Worm (Caenorhabditis elegans): ENCODE data around the gene C50H2.7.

The C50H2.7 gene

ce11 chrV:9970119-9970518 lies 47.5 kb downstream of the C50H2.7 start (continued):
- TF ChIP-seq C04F5.9 (tag; optimal IDR thresholded peaks at IDR 0.05) (peak; percentile 22), nhr-71 (tag; optimal IDR thresholded peaks at IDR 0.05) (peak; percentile 75), lin-39 (tag; optimal IDR thresholded peaks at IDR 0.05) (no peak), sox-4 (tag; optimal IDR thresholded peaks at IDR 0.05) (no peak), unc-62 (GFP tag; optimal IDR thresholded peaks at IDR 0.05) (no peak)

Measured in whole organism, L1 larva.